Worm (Caenorhabditis elegans) whole organism, L2 larva: ENCODE results near the gene C06G4.4.

Experiments
- C34F6.9 ChIP-seq: fragments of 150-350 bp; optimal IDR thresholded peaks from 2 replicates; lab custom pipeline; 2014; ENCODE audit warnings: missing biosample characterization, missing genetic modification characterization
- R02D3.7 ChIP-seq: fragments of 150-350 bp; optimal IDR thresholded peaks from 2 replicates; lab custom pipeline; 2014; ENCODE audit warnings: missing biosample characterization, missing genetic modification characterization
- Y55F3AM.14 ChIP-seq: fragments of 200-800 bp; sonication (Bioruptor generic); optimal IDR thresholded peaks from 2 replicates; lab custom pipeline; 2018; ENCODE audit warnings: mild to moderate bottlenecking, missing genetic modification characterization, missing compliant biosample characterization
- ama-1 ChIP-seq: fragments of 150-350 bp; optimal IDR thresholded peaks from 2 replicates; lab custom pipeline; 2018; ENCODE audit warnings: inconsistent platforms
- blmp-1 ChIP-seq: sonication (generic microtip); optimal IDR thresholded peaks from 2 replicates; lab custom pipeline; 2017; ENCODE audit warnings: missing genetic modification characterization, mild to moderate bottlenecking, missing compliant biosample characterization, antibody characterized with exemption, moderate library complexity; ENCODE audit not compliant: insufficient read depth
- ceh-16 ChIP-seq: fragments of 150-350 bp; optimal IDR thresholded peaks from 2 replicates; lab custom pipeline; 2014; ENCODE audit warnings: missing biosample characterization, missing genetic modification characterization
- crh-2 ChIP-seq: sonication (generic microtip); optimal IDR thresholded peaks from 2 replicates; lab custom pipeline; 2017; ENCODE audit warnings: missing biosample characterization, missing genetic modification characterization
- elt-1 ChIP-seq: fragments of 150-350 bp; optimal IDR thresholded peaks from 2 replicates; lab custom pipeline; 2014; ENCODE audit warnings: missing biosample characterization, missing genetic modification characterization
- elt-3 ChIP-seq: sonication (generic microtip); optimal IDR thresholded peaks from 2 replicates; lab custom pipeline; 2017; ENCODE audit warnings: missing biosample characterization, missing genetic modification characterization
- fos-1 ChIP-seq: fragments of 150-350 bp; optimal IDR thresholded peaks from 2 replicates; lab custom pipeline; 2014; ENCODE audit warnings: missing biosample characterization, missing genetic modification characterization
- gmeb-1 ChIP-seq: fragments of 150-350 bp; optimal IDR thresholded peaks from 2 replicates; lab custom pipeline; 2014; ENCODE audit warnings: missing biosample characterization, missing genetic modification characterization
- lin-11 ChIP-seq: fragments of 150-350 bp; sonication (generic microtip); optimal IDR thresholded peaks from 2 replicates; lab custom pipeline; 2014; ENCODE audit warnings: missing biosample characterization, missing genetic modification characterization, inconsistent platforms, mixed read lengths
- lin-13 ChIP-seq: fragments of 150-350 bp; optimal IDR thresholded peaks from 2 replicates; lab custom pipeline; 2014; ENCODE audit warnings: missing biosample characterization, missing genetic modification reagents, missing genetic modification characterization
- lsy-2 ChIP-seq, 2 experiments: fragments of 150-350 bp in 1 of 2; sonication (generic microtip) in 1 of 2; optimal IDR thresholded peaks; 2 replicates each; lab custom pipeline; 2014 to 2017; ENCODE audit warnings: missing biosample characterization in 2 of 2, missing genetic modification characterization in 2 of 2
- nhr-11 ChIP-seq: fragments of 150-350 bp; optimal IDR thresholded peaks from 2 replicates; lab custom pipeline; 2014; ENCODE audit warnings: missing biosample characterization, missing genetic modification characterization
- nhr-129 ChIP-seq: fragments of 150-350 bp; optimal IDR thresholded peaks from 2 replicates; lab custom pipeline; 2014; ENCODE audit warnings: missing biosample characterization, missing genetic modification characterization
- nhr-21 ChIP-seq: fragments of 150-350 bp; optimal IDR thresholded peaks from 2 replicates; lab custom pipeline; 2014; ENCODE audit warnings: missing biosample characterization, missing genetic modification characterization
- nhr-237 ChIP-seq: fragments of 150-350 bp; optimal IDR thresholded peaks from 2 replicates; lab custom pipeline; 2014; ENCODE audit warnings: missing biosample characterization, missing genetic modification characterization
- nhr-25 ChIP-seq: fragments of 150-350 bp; sonication (generic microtip); optimal IDR thresholded peaks from 3 replicates; lab custom pipeline; 2014; ENCODE audit warnings: missing biosample characterization, missing genetic modification characterization
- nhr-6 ChIP-seq: fragments of 150-350 bp; optimal IDR thresholded peaks from 2 replicates; lab custom pipeline; 2014; ENCODE audit warnings: missing biosample characterization, missing genetic modification characterization
- nhr-77 ChIP-seq: fragments of 150-350 bp; optimal IDR thresholded peaks from 2 replicates; lab custom pipeline; 2014; ENCODE audit warnings: missing biosample characterization, missing genetic modification characterization
- peb-1 ChIP-seq: fragments of 150-350 bp; optimal IDR thresholded peaks from 2 replicates; lab custom pipeline; 2014; ENCODE audit warnings: missing biosample characterization, missing genetic modification characterization
- sem-4 ChIP-seq: fragments of 150-350 bp; optimal IDR thresholded peaks from 2 replicates; lab custom pipeline; 2014; ENCODE audit warnings: missing biosample characterization, missing genetic modification reagents, missing genetic modification characterization
- skn-1 ChIP-seq: sonication (generic microtip); optimal IDR thresholded peaks from 2 replicates; lab custom pipeline; 2017; ENCODE audit warnings: missing biosample characterization, missing genetic modification characterization
- sma-9 ChIP-seq, 2 experiments: fragments of 150-350 bp in 1 of 2; sonication (generic microtip) in 1 of 2; optimal IDR thresholded peaks; 2 replicates each; lab custom pipeline; 2014 to 2016; ENCODE audit warnings: missing genetic modification characterization in 2 of 2, mild to moderate bottlenecking in 1 of 2, missing biosample characterization in 1 of 2, missing compliant biosample characterization in 1 of 2, missing genetic modification reagents in 1 of 2, moderate library complexity in 1 of 2
- unc-39 ChIP-seq: fragments of 150-350 bp; optimal IDR thresholded peaks from 2 replicates; lab custom pipeline; 2014; ENCODE audit warnings: missing biosample characterization, missing genetic modification characterization
- unc-55 ChIP-seq: fragments of 150-350 bp; sonication (generic microtip); optimal IDR thresholded peaks from 3 replicates; lab custom pipeline; 2014; ENCODE audit warnings: missing biosample characterization, missing genetic modification reagents, missing genetic modification characterization
- unc-62 ChIP-seq: fragments of 150-350 bp; optimal IDR thresholded peaks from 2 replicates; lab custom pipeline; 2014; ENCODE audit warnings: missing biosample characterization, missing genetic modification reagents, missing genetic modification characterization
- ztf-1 ChIP-seq: fragments of 200-800 bp; sonication (Bioruptor generic); conservative IDR thresholded peaks from 2 replicates; pipeline ENCODE4 v1.3.6; 2022; ENCODE audit warnings: missing genetic modification characterization, missing compliant biosample characterization
- ztf-4 ChIP-seq: fragments of 150-350 bp; optimal IDR thresholded peaks from 2 replicates; lab custom pipeline; 2014; ENCODE audit warnings: missing biosample characterization, missing genetic modification characterization

Gene C06G4.4

ce11 chrIII:8004091-8004490 lies 26.5 kb upstream of the C06G4.4 start, which contains the start of gene C06G4.6:
C06G4.6 (plus strand) TSS chrIII:8004391.
- no peak for TF ChIP-seq crh-2 (tag; lab: Kevin White, UChicago)

DNA sequence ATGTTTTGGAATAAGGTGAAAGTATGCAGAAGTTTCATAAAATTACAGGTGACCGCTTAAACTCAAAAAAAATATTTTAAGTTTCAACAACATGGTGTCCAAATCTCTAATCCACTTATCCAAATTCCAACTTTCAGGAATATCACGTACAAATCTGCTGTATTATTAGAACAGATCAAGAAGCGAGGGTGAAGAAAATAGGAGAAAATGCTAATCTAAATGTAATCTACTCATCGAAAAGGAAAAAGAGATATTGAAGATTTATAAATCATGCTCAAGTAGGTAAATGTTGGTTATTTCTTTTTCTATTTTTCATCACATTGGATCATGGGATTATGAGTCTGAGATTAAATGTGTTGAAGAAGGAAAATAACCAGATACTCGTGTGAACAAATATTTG lies 23.9 kb upstream of the C06G4.4 start:
- TF ChIP-seq nhr-25 (tag; lab: Kevin White, UChicago) (no peak), skn-1 (tag; lab: Kevin White, UChicago) (no peak), crh-2 (tag; lab: Kevin White, UChicago) (no peak), lsy-2 (tag; optimal IDR thresholded peaks at IDR 0.05; lab: Kevin White, UChicago) (no peak), elt-1 (tag; lab: Kevin White, UChicago) (no peak), peb-1 (tag; lab: Kevin White, UChicago) (no peak), gmeb-1 (tag; lab: Kevin White, UChicago) (no peak), lin-11 (tag; lab: Kevin White, UChicago) (no peak), lin-13 (GFP tag; lab: Kevin White, UChicago) (no peak)

ce11 chrIII:7997447-7998046 lies 19.9 kb upstream of the C06G4.4 start:
- TF ChIP-seq ztf-1 (GFP tag; lab: Robert Waterston, UW), result no peak
- TF ChIP-seq, all 48 proteins: peak for 0

DNA sequence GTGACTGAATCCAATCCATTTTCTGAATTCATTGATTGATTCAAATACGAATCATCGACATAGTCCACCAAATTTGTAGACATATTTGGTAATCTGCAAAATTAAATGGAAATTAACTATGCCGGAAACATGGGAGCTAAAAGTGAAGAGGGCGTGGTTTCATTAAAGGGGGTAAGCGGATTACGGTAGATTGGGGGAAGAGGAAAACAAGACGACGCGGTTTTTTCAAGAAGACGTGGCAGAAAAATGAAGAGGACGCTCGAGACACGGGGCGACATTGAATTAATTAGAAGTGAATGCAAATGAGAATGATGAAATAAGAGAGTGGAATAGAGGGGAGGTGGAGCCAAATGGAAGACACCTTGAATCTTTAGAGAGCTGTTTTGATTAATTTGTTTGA lies 18.7 kb upstream of the C06G4.4 start, which contains the start of gene npr-17:
npr-17 (minus strand) TSS at position 101 of the 400 bp plus-strand sequence.
- TF ChIP-seq Y55F3AM.14 (GFP tag; lab: Kevin White, UChicago) (no peak), fos-1 (tag; lab: Kevin White, UChicago) (no peak), nhr-77 (no peak), lsy-2 (tag; optimal IDR thresholded peaks at IDR 0.05; lab: Kevin White, UChicago) (no peak), unc-39 (tag; lab: Kevin White, UChicago) (no peak), ceh-16 (no peak), sem-4 (no peak), unc-55 (GFP tag; lab: Kevin White, UChicago) (no peak), C34F6.9 (tag; lab: Kevin White, UChicago) (no peak), nhr-6 (no peak), ama-1 (no peak), nhr-129 (no peak), blmp-1 (tag; lab: Kevin White, UChicago) (no peak), lin-11 (tag; lab: Kevin White, UChicago) (no peak), nhr-21 (tag; lab: Kevin White, UChicago) (no peak)
- TF ChIP-seq, all 48 proteins: peak for 0

- TF ChIP-seq R02D3.7 (tag; lab: Kevin White, UChicago) (no peak), sma-9 (GFP tag; optimal IDR thresholded peaks at IDR 0.05; lab: Kevin White, UChicago) (no peak), sma-9 (tag; optimal IDR thresholded peaks at IDR 0.05; lab: Kevin White, UChicago) (no peak)
Measured at ce11 chrIII:7986585-7987171, 9.1 kb upstream of the C06G4.4 start, which contains the start of gene hrpk-2. hrpk-2 (plus strand) TSS chrIII:7987121.

DNA sequence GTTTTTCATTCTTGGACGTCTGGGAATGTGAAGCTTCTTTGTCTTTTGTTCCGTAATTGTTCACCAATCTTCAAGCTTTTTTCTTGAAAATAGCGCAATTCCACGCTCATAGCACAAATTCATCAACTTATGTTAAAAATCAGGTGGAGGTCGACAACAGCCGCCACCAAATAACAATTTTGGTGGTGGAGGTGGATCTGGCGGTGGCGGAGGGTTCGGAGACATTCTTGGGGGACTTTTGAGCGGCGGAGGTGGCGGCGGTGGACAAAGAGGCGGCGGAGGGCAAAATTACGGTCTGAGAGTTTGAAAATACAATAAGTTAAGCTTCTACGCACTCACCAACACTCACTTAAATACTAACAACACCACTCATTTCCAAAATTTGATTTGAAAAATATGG lies 4.3 kb upstream of the C06G4.4 start:
- TF ChIP-seq peb-1 (tag; lab: Kevin White, UChicago) (no peak), sma-9 (GFP tag; optimal IDR thresholded peaks at IDR 0.05; lab: Kevin White, UChicago) (no peak), sma-9 (tag; optimal IDR thresholded peaks at IDR 0.05; lab: Kevin White, UChicago) (no peak), ztf-4 (tag; lab: Kevin White, UChicago) (no peak), nhr-237 (tag; lab: Kevin White, UChicago) (no peak), unc-62 (no peak), nhr-11 (no peak), skn-1 (tag; lab: Kevin White, UChicago) (no peak), elt-3 (tag; lab: Kevin White, UChicago) (no peak), nhr-21 (tag; lab: Kevin White, UChicago) (no peak), nhr-129 (no peak)
